Fruit fly (Drosophila melanogaster) whole organism, embryonic: Measurements from ENCODE around the gene CG14402.
A peak's percentile ranks its signal among the peaks of the same experiment; 100 is the strongest.

Experiments
- Antp ChIP-seq: fragments of 200-800 bp; sonication (Bioruptor generic); optimal IDR thresholded peaks from 3 replicates; lab custom pipeline; 2016; ENCODE audit warnings: missing biosample characterization, missing genetic modification characterization
- B-H2 ChIP-seq: fragments of 200-800 bp; sonication (Bioruptor generic); optimal IDR thresholded peaks from 2 replicates; lab custom pipeline; 2018; ENCODE audit warnings: missing biosample characterization, mild to moderate bottlenecking, missing genetic modification characterization
- CG13894 ChIP-seq: fragments of 200-800 bp; sonication (Bioruptor generic); optimal IDR thresholded peaks from 3 replicates; lab custom pipeline; 2018; ENCODE audit warnings: missing biosample characterization, mild to moderate bottlenecking, missing genetic modification characterization, moderate library complexity
- CG17612 ChIP-seq: fragments of 200-800 bp; sonication (Bioruptor generic); IDR thresholded peaks from 2 replicates; pipeline ENCODE4 v1.3.6; 2022; ENCODE audit warnings: missing biosample characterization, missing genetic modification characterization
- CG31224 ChIP-seq: fragments of 200-800 bp; sonication (Bioruptor generic); IDR thresholded peaks from 2 replicates; pipeline ENCODE4 v1.3.6; 2022; ENCODE audit warnings: missing biosample characterization, missing genetic modification characterization
- CG33557 ChIP-seq: fragments of 200-800 bp; sonication (Bioruptor generic); optimal IDR thresholded peaks from 2 replicates; lab custom pipeline; 2019; ENCODE audit warnings: missing biosample characterization, mild to moderate bottlenecking, missing genetic modification characterization, moderate library complexity
- CG3726 ChIP-seq: fragments of 200-800 bp; sonication (Bioruptor generic); IDR thresholded peaks from 3 replicates; pipeline ENCODE4, ENCODE4 v1.3.6; 2022; ENCODE audit warnings: missing biosample characterization, missing genetic modification characterization
- CG43689 ChIP-seq: fragments of 200-800 bp; sonication (Bioruptor generic); IDR thresholded peaks from 2 replicates; pipeline ENCODE4 v1.3.6; 2022; ENCODE audit warnings: missing biosample characterization, missing genetic modification characterization
- CG4707 ChIP-seq: fragments of 200-800 bp; sonication (Bioruptor generic); optimal IDR thresholded peaks from 2 replicates; lab custom pipeline; 2018; ENCODE audit warnings: missing biosample characterization, mild to moderate bottlenecking, missing genetic modification characterization, moderate library complexity
- CG4730 ChIP-seq: fragments of 200-800 bp; sonication (Bioruptor generic); IDR thresholded peaks from 2 replicates; pipeline ENCODE4 v1.3.6; 2022; ENCODE audit warnings: missing biosample characterization, missing genetic modification characterization
- CG4820 ChIP-seq: fragments of 200-800 bp; sonication (Bioruptor generic); optimal IDR thresholded peaks from 3 replicates; lab custom pipeline; 2016; ENCODE audit warnings: missing biosample characterization, missing genetic modification characterization
- CG6272 ChIP-seq: fragments of 200-800 bp; sonication (Bioruptor generic); IDR thresholded peaks from 2 replicates; pipeline ENCODE4 v1.3.6; 2022; ENCODE audit warnings: missing biosample characterization, missing genetic modification characterization
- CG6689 ChIP-seq: fragments of 200-800 bp; sonication (Bioruptor generic); IDR thresholded peaks from 2 replicates; pipeline ENCODE4 v1.3.6; 2022; ENCODE audit warnings: missing biosample characterization, missing genetic modification characterization
- CG6813 ChIP-seq: fragments of 200-800 bp; sonication (Bioruptor generic); optimal IDR thresholded peaks from 2 replicates; lab custom pipeline; 2017; ENCODE audit warnings: missing biosample characterization, missing genetic modification characterization, mild to moderate bottlenecking, moderate library complexity, missing genetic modification reagents
- CG7839 ChIP-seq: fragments of 200-800 bp; sonication (Bioruptor generic); optimal IDR thresholded peaks from 3 replicates; lab custom pipeline; 2018; ENCODE audit warnings: missing biosample characterization, mild to moderate bottlenecking, missing genetic modification characterization, moderate library complexity
- CG8290 ChIP-seq, 3 experiments: fragments of 200-800 bp; sonication (Bioruptor generic); optimal IDR thresholded peaks; 2 replicates each; lab custom pipeline; 2016 to 2019; ENCODE audit warnings: missing biosample characterization in 3 of 3, missing genetic modification characterization in 3 of 3, mild to moderate bottlenecking in 2 of 3, moderate library complexity in 1 of 3
- CG9797 ChIP-seq: fragments of 200-800 bp; sonication (Bioruptor generic); optimal IDR thresholded peaks from 3 replicates; lab custom pipeline; 2018; ENCODE audit warnings: missing biosample characterization, mild to moderate bottlenecking, missing genetic modification characterization
- CG9932 ChIP-seq: fragments of 200-800 bp; sonication (Bioruptor generic); IDR thresholded peaks from 2 replicates; pipeline ENCODE4 v1.3.6; 2022; ENCODE audit warnings: missing biosample characterization, missing genetic modification characterization
- Dfd ChIP-seq, 2 experiments: fragments of >200 bp; optimal IDR thresholded peaks; 2 replicates each; lab custom pipeline; 2017; ENCODE audit warnings: missing biosample characterization in 2 of 2, missing genetic modification characterization in 2 of 2
- Doc2 ChIP-seq: fragments of 200-800 bp; sonication (Bioruptor generic); IDR thresholded peaks from 2 replicates; pipeline ENCODE4 v1.3.6; 2022; ENCODE audit warnings: missing biosample characterization, missing genetic modification characterization
- Fer2 ChIP-seq: fragments of 200-800 bp; sonication (Bioruptor generic); optimal IDR thresholded peaks from 2 replicates; lab custom pipeline; 2018; ENCODE audit warnings: missing biosample characterization, mild to moderate bottlenecking, missing genetic modification characterization, moderate library complexity
- Gug ChIP-seq: fragments of 200-800 bp; sonication (Bioruptor generic); IDR thresholded peaks from 4 replicates; pipeline ENCODE4 v1.3.6; 2022; ENCODE audit warnings: missing biosample characterization, missing genetic modification characterization
- HLH3B ChIP-seq: fragments of 200-800 bp; sonication (Bioruptor generic); IDR thresholded peaks from 2 replicates; pipeline ENCODE4 v1.3.6; 2022; ENCODE audit warnings: missing biosample characterization, missing genetic modification characterization
- HLH4C ChIP-seq: fragments of 200-800 bp; sonication (Bioruptor generic); IDR thresholded peaks from 3 replicates; pipeline ENCODE4 v1.3.6; 2022; ENCODE audit warnings: missing biosample characterization, missing genetic modification characterization; ENCODE audit not compliant: partially characterized antibody
- Lhr ChIP-seq: fragments of 200-800 bp; sonication (Bioruptor generic); optimal IDR thresholded peaks from 3 replicates; lab custom pipeline; 2017; ENCODE audit warnings: mild to moderate bottlenecking, missing biosample characterization, missing genetic modification reagents, missing genetic modification characterization
- Opbp ChIP-seq: fragments of 200-800 bp; sonication (Bioruptor generic); IDR thresholded peaks from 3 replicates; pipeline ENCODE4 v1.3.6; 2022; ENCODE audit warnings: missing biosample characterization, missing genetic modification characterization; ENCODE audit not compliant: partially characterized antibody
- Rfx ChIP-seq: fragments of 200-800 bp; sonication (Bioruptor generic); IDR thresholded peaks from 2 replicates; pipeline ENCODE4 v1.3.6; 2022; ENCODE audit warnings: missing biosample characterization, missing genetic modification characterization
- Side ChIP-seq: fragments of 200-800 bp; sonication (Bioruptor generic); optimal IDR thresholded peaks from 2 replicates; lab custom pipeline; 2016; ENCODE audit warnings: missing biosample characterization, missing genetic modification characterization
- Sin3A ChIP-seq: fragments of >200 bp; optimal IDR thresholded peaks from 2 replicates; lab custom pipeline; 2018
- Sry-β ChIP-seq: fragments of 200-800 bp; sonication (Bioruptor generic); optimal IDR thresholded peaks from 2 replicates; lab custom pipeline; 2018; ENCODE audit warnings: missing biosample characterization, mild to moderate bottlenecking, missing genetic modification characterization, moderate library complexity
- Stat92E ChIP-seq, 3 experiments: fragments of >200 bp in 2 of 3; fragments of 200-800 bp in 1 of 3; sonication (Bioruptor generic) in 1 of 3; optimal IDR thresholded peaks; 2 replicates each; lab custom pipeline; 2017 to 2019; ENCODE audit warnings: missing biosample characterization in 3 of 3, missing genetic modification characterization in 3 of 3, mild to moderate bottlenecking in 1 of 3, moderate library complexity in 1 of 3
- Tbp ChIP-seq: fragments of >200 bp; optimal IDR thresholded peaks from 2 replicates; lab custom pipeline; 2018; ENCODE audit warnings: missing biosample characterization, missing genetic modification characterization
- Usf ChIP-seq: fragments of 200-800 bp; sonication (Bioruptor generic); optimal IDR thresholded peaks from 2 replicates; lab custom pipeline; 2017; ENCODE audit warnings: missing genotype, missing biosample characterization, missing genetic modification characterization
- cg ChIP-seq: fragments of 200-800 bp; sonication (Bioruptor generic); optimal IDR thresholded peaks from 3 replicates; lab custom pipeline; 2019; ENCODE audit warnings: missing biosample characterization, mild to moderate bottlenecking, missing genetic modification characterization, moderate library complexity
- chm ChIP-seq: fragments of 200-800 bp; sonication (Bioruptor generic); IDR thresholded peaks from 2 replicates; pipeline ENCODE4 v1.3.6; 2022; ENCODE audit warnings: missing biosample characterization, missing genetic modification characterization
- eve ChIP-seq, 2 experiments: fragments of >200 bp; optimal IDR thresholded peaks; 2 replicates each; lab custom pipeline; 2017; ENCODE audit warnings: missing biosample characterization in 2 of 2, missing genetic modification characterization in 2 of 2
- gt ChIP-seq: fragments of 200-800 bp; sonication (Bioruptor generic); IDR thresholded peaks from 2 replicates; pipeline ENCODE4 v1.3.6; 2022; ENCODE audit warnings: missing biosample characterization, missing genetic modification characterization
- hkb ChIP-seq, 2 experiments: fragments of 200-800 bp in 1 of 2; fragments of >200 bp in 1 of 2; sonication (Bioruptor generic) in 1 of 2; IDR thresholded peaks in 1 of 2; optimal IDR thresholded peaks in 1 of 2; 2 replicates each; pipeline versions ENCODE4 v1.3.6 to Lab custom; 2017 to 2022; ENCODE audit warnings: missing biosample characterization in 1 of 2, missing genetic modification characterization in 1 of 2
- jing ChIP-seq: fragments of 200-800 bp; sonication (Bioruptor generic); optimal IDR thresholded peaks from 2 replicates; lab custom pipeline; 2018; ENCODE audit warnings: missing biosample characterization, mild to moderate bottlenecking, missing genetic modification characterization
- nerfin-1 ChIP-seq: fragments of 200-800 bp; sonication (Bioruptor generic); optimal IDR thresholded peaks from 3 replicates; lab custom pipeline; 2019; ENCODE audit warnings: missing biosample characterization, mild to moderate bottlenecking, missing genetic modification characterization, moderate library complexity
- otp ChIP-seq: fragments of 200-800 bp; sonication (Bioruptor generic); IDR thresholded peaks from 3 replicates; pipeline ENCODE4, ENCODE4 v1.3.6; 2022; ENCODE audit warnings: missing biosample characterization, missing genetic modification characterization
- pros ChIP-seq: fragments of 200-800 bp; sonication (Bioruptor generic); optimal IDR thresholded peaks from 3 replicates; lab custom pipeline; 2019; ENCODE audit warnings: missing biosample characterization, mild to moderate bottlenecking, missing genetic modification characterization, moderate library complexity
- pzg ChIP-seq: fragments of 200-800 bp; sonication (Bioruptor generic); optimal IDR thresholded peaks from 3 replicates; lab custom pipeline; 2018; ENCODE audit warnings: missing biosample characterization, mild to moderate bottlenecking, missing genetic modification characterization, moderate library complexity
- repo ChIP-seq: fragments of 200-800 bp; sonication (Bioruptor generic); optimal IDR thresholded peaks from 2 replicates; lab custom pipeline; 2016; ENCODE audit warnings: missing biosample characterization, missing genetic modification characterization
- sens ChIP-seq: fragments of 200-800 bp; sonication (Bioruptor generic); peaks from one replicate; lab custom pipeline; 2016; ENCODE audit warnings: missing biosample characterization, missing genetic modification characterization
- sisA ChIP-seq: fragments of 200-800 bp; sonication (Bioruptor generic); IDR thresholded peaks from 2 replicates; pipeline ENCODE4 v1.3.6; 2022; ENCODE audit warnings: missing biosample characterization, missing genetic modification characterization
- stwl ChIP-seq: fragments of 200-800 bp; sonication (Bioruptor generic); optimal IDR thresholded peaks from 3 replicates; lab custom pipeline; 2018; ENCODE audit warnings: missing biosample characterization, mild to moderate bottlenecking, missing genetic modification characterization, moderate library complexity
- zen ChIP-seq: fragments of 200-800 bp; sonication (Bioruptor generic); optimal IDR thresholded peaks from 3 replicates; lab custom pipeline; 2018; ENCODE audit warnings: missing biosample characterization, mild to moderate bottlenecking, missing genetic modification characterization, moderate library complexity

Gene CG14402

dm6 chr2L:20858371-20859340 lies 9.6 kb downstream of the CG14402 start, which contains the start of gene bero (continued):
- TF ChIP-seq CG4707 (GFP tag; lab: Kevin White, UChicago) (peak; percentile 5), eve (GFP tag; optimal IDR thresholded peaks at IDR 0.05; lab: Kevin White, UChicago) (peak in 1 of 2 experiments; percentile 76), Gug (GFP tag; lab: Robert Waterston, UW) (no peak), Doc2 (GFP tag; lab: Robert Waterston, UW) (no peak), CG8290 (GFP tag; optimal IDR thresholded peaks at IDR 0.05; lab: Kevin White, UChicago) (no peak), CG8290 (tag; optimal IDR thresholded peaks at IDR 0.05; lab: Kevin White, UChicago) (peak in 1 of 2 experiments; percentile 63), Usf (GFP tag; lab: Kevin White, UChicago) (no peak), cg (GFP tag; lab: Kevin White, UChicago) (no peak), chm (peak; percentile 56; the same call in 1 of the 2 replicates), HLH4C (0 out of 3 replicates have a peak, but pooled peaks have one; percentile 18), CG13894 (tag; lab: Kevin White, UChicago) (peak; percentile 33), Rfx (GFP tag; lab: Robert Waterston, UW) (no peak; the same call in 1 of the 2 replicates), pros (no peak), Sin3A (no peak), Opbp (peak; percentile 29; the same call in 1 of the 3 replicates), Lhr (GFP tag; lab: Kevin White, UChicago) (no peak), B-H2 (GFP tag; lab: Kevin White, UChicago) (no peak), HLH3B (GFP tag; lab: Robert Waterston, UW) (no peak), Antp (GFP tag; lab: Kevin White, UChicago) (no peak), CG9932 (GFP tag; lab: Robert Waterston, UW) (no peak), Side (GFP tag; lab: Kevin White, UChicago) (peak; percentile 22), Stat92E (GFP tag; optimal IDR thresholded peaks at IDR 0.05; lab: Kevin White, UChicago) (peak in 1 of 3 experiments; percentile 20), sens (peak; percentile 84), stwl (tag; lab: Kevin White, UChicago) (peak; percentile 19), hkb (optimal IDR thresholded peaks at IDR 0.05; lab: Kevin White, UChicago) (no peak), hkb (GFP tag; IDR thresholded peaks at IDR 0.05; lab: Robert Waterston, UW) (0 out of 2 replicates have a peak, but pooled peaks have one; percentile 15), zen (tag; lab: Kevin White, UChicago) (peak; percentile 44), CG4820 (GFP tag; lab: Kevin White, UChicago) (no peak), repo (no peak), Tbp (GFP tag; lab: Kevin White, UChicago) (no peak), Sry-β (no peak), nerfin-1 (tag; lab: Kevin White, UChicago) (no peak), CG31224 (GFP tag; lab: Robert Waterston, UW) (no peak)
- TF ChIP-seq, all 482 proteins: peak for 56

dm6 chr2L:20864764-20865265 lies 15.7 kb downstream of the CG14402 start, which contains the start of gene CG9338:
Gene CG9338, plus strand, starts transcription at chr2L:20865215.
- peak; percentile 59 for TF ChIP-seq jing (GFP tag; lab: Kevin White, UChicago)
- peak; percentile 90 for TF ChIP-seq CG17612 (GFP tag; lab: Robert Waterston, UW)
- peak; percentile 67 for TF ChIP-seq chm
- peak; percentile 85 for TF ChIP-seq CG7839
- TF ChIP-seq CG6689 (GFP tag; lab: Robert Waterston, UW): peak; percentile 95
- TF ChIP-seq CG3726 (GFP tag; lab: Robert Waterston, UW): peak; percentile 74; the same call in 1 of the 3 replicates
- peak; percentile 37 for TF ChIP-seq CG9797 (GFP tag; lab: Kevin White, UChicago)
- TF ChIP-seq pzg: peak; percentile 17
- peak; percentile 83 for TF ChIP-seq CG6272 (GFP tag; lab: Robert Waterston, UW)
- no peak for TF ChIP-seq otp
- TF ChIP-seq CG33557: peak; percentile 33
- TF ChIP-seq Fer2 (tag; lab: Kevin White, UChicago): peak; percentile 82
- TF ChIP-seq CG6813 (GFP tag; lab: Kevin White, UChicago): peak; percentile 92
- peak; percentile 88 for TF ChIP-seq CG4730 (GFP tag; lab: Robert Waterston, UW)
- no peak for TF ChIP-seq Dfd (GFP tag; optimal IDR thresholded peaks at IDR 0.05; lab: Kevin White, UChicago)
- TF ChIP-seq sisA (GFP tag; lab: Robert Waterston, UW): peak; percentile 80
- no peak for TF ChIP-seq CG43689 (GFP tag; lab: Robert Waterston, UW)
- peak; percentile 76 for TF ChIP-seq gt (GFP tag; lab: Robert Waterston, UW)
